Worm (Caenorhabditis elegans) whole organism, L4 larva: ENCODE results near the gene F54C9.3.

Experiments used
- ceh-82 ChIP-seq: sonication (generic microtip); optimal IDR thresholded peaks from 2 replicates; lab custom pipeline; 2017; ENCODE audit warnings: missing biosample characterization, missing genetic modification characterization
- daf-12 ChIP-seq: fragments of 150-350 bp; optimal IDR thresholded peaks from 2 replicates; lab custom pipeline; 2014; ENCODE audit warnings: missing biosample characterization, missing genetic modification reagents, missing genetic modification characterization
- dmd-6 ChIP-seq: fragments of 200-800 bp; sonication (Bioruptor generic); IDR thresholded peaks from 2 replicates; pipeline ENCODE4 v1.3.6; 2022; ENCODE audit warnings: missing genetic modification reagents, missing genetic modification characterization, missing compliant biosample characterization
- egl-27 ChIP-seq: sonication (generic microtip); optimal IDR thresholded peaks from 3 replicates; lab custom pipeline; 2017; ENCODE audit warnings: missing biosample characterization, missing genetic modification reagents, missing genetic modification characterization
- hmg-1.1 ChIP-seq: fragments of 200-800 bp; sonication (Bioruptor generic); IDR thresholded peaks from 2 replicates; pipeline ENCODE4 v1.3.6; 2022; ENCODE audit warnings: missing genetic modification reagents, missing genetic modification characterization, missing compliant biosample characterization
- lin-39 ChIP-seq: fragments of 150-350 bp; optimal IDR thresholded peaks from 2 replicates; lab custom pipeline; 2014; ENCODE audit warnings: missing biosample characterization, missing genetic modification reagents, missing genetic modification characterization
- lir-3 ChIP-seq: sonication (generic microtip); optimal IDR thresholded peaks from 2 replicates; lab custom pipeline; 2016; ENCODE audit warnings: mild to moderate bottlenecking, missing genetic modification characterization, missing compliant biosample characterization
- mdl-1 ChIP-seq, 2 experiments: fragments of 150-350 bp in 1 of 2; sonication (generic microtip) in 1 of 2; optimal IDR thresholded peaks; 2 replicates each; lab custom pipeline; 2014 to 2017; ENCODE audit warnings: missing biosample characterization in 2 of 2, missing genetic modification characterization in 2 of 2
- nhr-11 ChIP-seq: fragments of 150-350 bp; optimal IDR thresholded peaks from 2 replicates; lab custom pipeline; 2014; ENCODE audit warnings: missing biosample characterization, missing genetic modification characterization
- pha-4 ChIP-seq, 2 experiments: fragments of 150-350 bp in 1 of 2; fragments of 200-800 bp in 1 of 2; sonication (Bioruptor generic) in 1 of 2; IDR thresholded peaks in 1 of 2; optimal IDR thresholded peaks in 1 of 2; 2 replicates each; pipeline versions ENCODE4 v1.3.6 to Lab custom; 2014 to 2022; ENCODE audit warnings: missing genetic modification characterization in 2 of 2, missing genetic modification reagents in 2 of 2, missing biosample characterization in 1 of 2, missing compliant biosample characterization in 1 of 2
- spr-3 ChIP-seq: fragments of 200-800 bp; sonication (Bioruptor generic); optimal IDR thresholded peaks from 2 replicates; lab custom pipeline; 2018; ENCODE audit warnings: mild to moderate bottlenecking, missing genetic modification characterization, missing compliant biosample characterization

DNA sequence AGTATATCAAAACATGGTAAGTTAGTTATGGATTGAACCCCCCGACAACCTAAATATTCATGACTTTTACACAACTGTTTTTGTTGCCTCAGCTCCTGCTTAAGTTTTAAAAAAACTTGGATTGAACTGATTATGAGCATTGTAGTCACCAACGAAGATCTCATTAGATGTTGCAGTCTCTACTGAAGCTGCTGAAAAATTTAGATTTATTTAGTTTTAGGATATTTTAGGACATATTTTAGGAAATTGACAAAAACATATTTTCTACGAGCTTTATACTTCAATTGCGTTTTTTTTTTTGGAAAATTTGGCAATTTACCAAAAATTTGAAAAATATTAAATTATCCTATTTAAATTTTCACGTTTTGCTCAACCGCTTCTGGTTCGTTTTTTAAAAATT lies 4.7 kb downstream of the F54C9.3 start, which contains the start of gene F54C9.14:
- no peak for TF ChIP-seq pha-4 (GFP tag; IDR thresholded peaks at IDR 0.05; lab: Robert Waterston, UW)
- TF ChIP-seq pha-4 (tag; optimal IDR thresholded peaks at IDR 0.05; lab: Kevin White, UChicago): no peak
- TF ChIP-seq dmd-6 (GFP tag; lab: Robert Waterston, UW): no peak
- no peak for TF ChIP-seq mdl-1 (tag; optimal IDR thresholded peaks at IDR 0.05; lab: Kevin White, UChicago)
- no peak for TF ChIP-seq nhr-11 (tag; lab: Kevin White, UChicago)
- TF ChIP-seq lir-3 (tag; lab: Kevin White, UChicago): no peak
- TF ChIP-seq hmg-1.1 (GFP tag; lab: Robert Waterston, UW): no peak
- no peak for TF ChIP-seq spr-3 (GFP tag; lab: Kevin White, UChicago)
- no peak for TF ChIP-seq lin-39 (tag; lab: Kevin White, UChicago)
- TF ChIP-seq ceh-82 (tag; lab: Kevin White, UChicago): no peak
- no peak for TF ChIP-seq egl-27
- TF ChIP-seq daf-12 (tag; lab: Kevin White, UChicago): no peak
